Fruit fly (Drosophila melanogaster) whole organism, prepupa: ENCODE data around the gene CG33170.

ENCODE experiments used
- Blimp-1 ChIP-seq: fragments of 200-800 bp; sonication (Bioruptor generic); optimal IDR thresholded peaks from 3 replicates; lab custom pipeline; 2017; ENCODE audit warnings: missing biosample characterization, missing genetic modification characterization, mild to moderate bottlenecking, moderate library complexity, missing genetic modification reagents
- CG10631 ChIP-seq: fragments of 200-800 bp; sonication (Bioruptor generic); optimal IDR thresholded peaks from 2 replicates; lab custom pipeline; 2016; ENCODE audit warnings: missing biosample characterization, missing genetic modification characterization
- CG10669 ChIP-seq: fragments of 200-800 bp; sonication (Bioruptor generic); optimal IDR thresholded peaks from 3 replicates; lab custom pipeline; 2018; ENCODE audit warnings: missing biosample characterization, mild to moderate bottlenecking, missing genetic modification characterization, moderate library complexity
- CG11762 ChIP-seq: fragments of 200-800 bp; sonication (Bioruptor generic); optimal IDR thresholded peaks from 3 replicates; lab custom pipeline; 2016; ENCODE audit warnings: missing biosample characterization, missing genetic modification characterization; ENCODE audit not compliant: insufficient read depth
- CG11902 ChIP-seq: fragments of 200-800 bp; sonication (Bioruptor generic); optimal IDR thresholded peaks from 3 replicates; lab custom pipeline; 2016; ENCODE audit warnings: missing biosample characterization, missing genetic modification characterization
- CG15336 ChIP-seq: fragments of 200-800 bp; sonication (Bioruptor generic); IDR thresholded peaks from 2 replicates; pipeline ENCODE4 v1.3.6; 2022; ENCODE audit warnings: missing biosample characterization, missing genetic modification characterization
- CG1621 ChIP-seq: fragments of 200-800 bp; sonication (Bioruptor generic); optimal IDR thresholded peaks from 3 replicates; lab custom pipeline; 2018; ENCODE audit warnings: missing biosample characterization, mild to moderate bottlenecking, missing genetic modification characterization
- CG16779 ChIP-seq: fragments of 200-800 bp; sonication (Bioruptor generic); optimal IDR thresholded peaks from 3 replicates; lab custom pipeline; 2017; ENCODE audit warnings: missing biosample characterization, mild to moderate bottlenecking, missing genetic modification characterization
- CG3032 ChIP-seq: fragments of 200-800 bp; optimal IDR thresholded peaks from 2 replicates; lab custom pipeline; 2019; ENCODE audit warnings: missing biosample characterization, mild to moderate bottlenecking, missing genetic modification characterization, moderate library complexity
- CG31627 ChIP-seq: fragments of 200-800 bp; sonication (Bioruptor generic); optimal IDR thresholded peaks from 3 replicates; lab custom pipeline; 2016; ENCODE audit warnings: missing biosample characterization, missing genetic modification characterization
- CG32006 ChIP-seq: fragments of 200-800 bp; sonication (Bioruptor generic); optimal IDR thresholded peaks from 3 replicates; lab custom pipeline; 2017; ENCODE audit warnings: missing biosample characterization, mild to moderate bottlenecking, missing genetic modification characterization
- CG34406 ChIP-seq: fragments of 200-800 bp; sonication (Bioruptor generic); optimal IDR thresholded peaks from 3 replicates; lab custom pipeline; 2016; ENCODE audit warnings: missing biosample characterization, missing genetic modification characterization
- CG3919 ChIP-seq: fragments of 200-800 bp; sonication (Bioruptor generic); optimal IDR thresholded peaks from 3 replicates; lab custom pipeline; 2016; ENCODE audit warnings: missing biosample characterization, missing genetic modification characterization
- CG4318 ChIP-seq: fragments of 200-800 bp; sonication (Bioruptor generic); optimal IDR thresholded peaks from 3 replicates; lab custom pipeline; 2017; ENCODE audit warnings: missing biosample characterization, mild to moderate bottlenecking, missing genetic modification characterization
- CG6276 ChIP-seq: fragments of 200-800 bp; sonication (Bioruptor generic); optimal IDR thresholded peaks from 2 replicates; lab custom pipeline; 2017; ENCODE audit warnings: missing biosample characterization, mild to moderate bottlenecking, missing genetic modification characterization
- CG6792 ChIP-seq: fragments of 200-800 bp; sonication (Bioruptor generic); optimal IDR thresholded peaks from 3 replicates; lab custom pipeline; 2016; ENCODE audit warnings: missing biosample characterization, missing genetic modification characterization
- CG6808 ChIP-seq: fragments of 200-800 bp; sonication (Bioruptor generic); optimal IDR thresholded peaks from 3 replicates; lab custom pipeline; 2017; ENCODE audit warnings: missing biosample characterization, missing genetic modification characterization, mild to moderate bottlenecking, moderate library complexity, missing genetic modification reagents
- CG6854 ChIP-seq: fragments of 200-800 bp; sonication (Bioruptor generic); optimal IDR thresholded peaks from 2 replicates; lab custom pipeline; 2017; ENCODE audit warnings: missing biosample characterization, mild to moderate bottlenecking, missing genetic modification characterization
- CG7368 ChIP-seq: fragments of 200-800 bp; sonication (Bioruptor generic); optimal IDR thresholded peaks from 3 replicates; lab custom pipeline; 2016; ENCODE audit warnings: missing biosample characterization, missing genetic modification characterization
- CG8119 ChIP-seq: fragments of 200-800 bp; sonication (Bioruptor generic); IDR thresholded peaks from 3 replicates; pipeline ENCODE4 v1.3.6; 2022; ENCODE audit warnings: missing biosample characterization, missing genetic modification characterization
- CG8319 ChIP-seq: fragments of 200-800 bp; sonication (Bioruptor generic); optimal IDR thresholded peaks from 3 replicates; lab custom pipeline; 2016; ENCODE audit warnings: missing biosample characterization, missing genetic modification characterization
- CG8632 ChIP-seq: fragments of 200-800 bp; sonication (Bioruptor generic); optimal IDR thresholded peaks from 3 replicates; lab custom pipeline; 2016; ENCODE audit warnings: missing biosample characterization, missing genetic modification characterization
- CG9139 ChIP-seq: fragments of 200-800 bp; sonication (Bioruptor generic); optimal IDR thresholded peaks from 3 replicates; lab custom pipeline; 2017; ENCODE audit warnings: missing biosample characterization, mild to moderate bottlenecking, missing genetic modification characterization
- Eip75B ChIP-seq: fragments of 200-800 bp; sonication (Bioruptor generic); optimal IDR thresholded peaks from 3 replicates; lab custom pipeline; 2016; ENCODE audit warnings: missing biosample characterization, missing genetic modification characterization
- Eip78C ChIP-seq: fragments of 200-800 bp; sonication (Bioruptor generic); peaks from one replicate; lab custom pipeline; 2016; ENCODE audit warnings: missing biosample characterization, missing genetic modification characterization
- Eip93F ChIP-seq: fragments of 200-800 bp; sonication (Bioruptor generic); optimal IDR thresholded peaks from 2 replicates; lab custom pipeline; 2016; ENCODE audit warnings: missing biosample characterization, mild to moderate bottlenecking, missing genetic modification characterization
- Ets21C ChIP-seq: fragments of 200-800 bp; sonication (Bioruptor generic); optimal IDR thresholded peaks from 3 replicates; lab custom pipeline; 2016; ENCODE audit warnings: missing biosample characterization, missing genetic modification characterization
- Hr38 ChIP-seq: sonication (Bioruptor generic); optimal IDR thresholded peaks from 2 replicates; lab custom pipeline; 2016; ENCODE audit warnings: missing biosample characterization, missing genetic modification characterization
- Hr39 ChIP-seq: fragments of 200-800 bp; sonication (Bioruptor generic); optimal IDR thresholded peaks from 2 replicates; lab custom pipeline; 2016; ENCODE audit warnings: missing biosample characterization, missing genetic modification characterization
- Hr4 ChIP-seq: fragments of 200-800 bp; sonication (Bioruptor generic); optimal IDR thresholded peaks from 3 replicates; lab custom pipeline; 2016; ENCODE audit warnings: missing biosample characterization, missing genetic modification characterization
- Lpt ChIP-seq: fragments of 200-800 bp; sonication (Bioruptor generic); optimal IDR thresholded peaks from 3 replicates; lab custom pipeline; 2016; ENCODE audit warnings: missing biosample characterization, missing genetic modification characterization
- Met ChIP-seq: fragments of 200-800 bp; sonication (Bioruptor generic); optimal IDR thresholded peaks from 3 replicates; lab custom pipeline; 2016; ENCODE audit warnings: missing biosample characterization, missing genetic modification characterization
- OdsH ChIP-seq: fragments of 200-800 bp; sonication (Bioruptor generic); optimal IDR thresholded peaks from 3 replicates; lab custom pipeline; 2016; ENCODE audit warnings: missing biosample characterization, missing genetic modification characterization
- Smox ChIP-seq: fragments of 200-800 bp; sonication (Bioruptor generic); optimal IDR thresholded peaks from 3 replicates; lab custom pipeline; 2016; ENCODE audit warnings: missing biosample characterization, missing genetic modification characterization
- Sox102F ChIP-seq: fragments of 200-800 bp; sonication (Bioruptor generic); optimal IDR thresholded peaks from 2 replicates; lab custom pipeline; 2016; ENCODE audit warnings: missing biosample characterization, mild to moderate bottlenecking, missing genetic modification characterization
- Sox15 ChIP-seq: fragments of 200-800 bp; sonication (Bioruptor generic); optimal IDR thresholded peaks from 3 replicates; lab custom pipeline; 2016; ENCODE audit warnings: missing biosample characterization, missing genetic modification characterization
- achi ChIP-seq: fragments of 200-800 bp; sonication (Bioruptor generic); optimal IDR thresholded peaks from 3 replicates; lab custom pipeline; 2016; ENCODE audit warnings: missing biosample characterization, missing genetic modification characterization
- acj6 ChIP-seq: fragments of 200-800 bp; sonication (Bioruptor generic); optimal IDR thresholded peaks from 3 replicates; lab custom pipeline; 2016; ENCODE audit warnings: missing biosample characterization, missing genetic modification characterization
- cyc ChIP-seq: fragments of 200-800 bp; sonication (Bioruptor generic); optimal IDR thresholded peaks from 3 replicates; lab custom pipeline; 2016; ENCODE audit warnings: missing biosample characterization, missing genetic modification characterization
- dsx ChIP-seq: fragments of 200-800 bp; optimal IDR thresholded peaks from 3 replicates; lab custom pipeline; 2019; ENCODE audit warnings: missing biosample characterization, mild to moderate bottlenecking, missing genetic modification characterization, moderate library complexity; ENCODE audit not compliant: poor library complexity, severe bottlenecking
- fd59A ChIP-seq: fragments of 200-800 bp; sonication (Bioruptor generic); optimal IDR thresholded peaks from 2 replicates; lab custom pipeline; 2017; ENCODE audit warnings: missing biosample characterization, mild to moderate bottlenecking, missing genetic modification characterization, missing genetic modification reagents
- net ChIP-seq: fragments of 200-800 bp; sonication (Bioruptor generic); optimal IDR thresholded peaks from 3 replicates; lab custom pipeline; 2016; ENCODE audit warnings: missing biosample characterization, missing genetic modification characterization
- pdm3 ChIP-seq: fragments of 200-800 bp; sonication (Bioruptor generic); optimal IDR thresholded peaks from 3 replicates; lab custom pipeline; 2016; ENCODE audit warnings: missing biosample characterization, missing genetic modification characterization
- salr ChIP-seq, 2 experiments: fragments of 200-800 bp; sonication (Bioruptor generic); optimal IDR thresholded peaks; 3 replicates each; lab custom pipeline; 2016 to 2018; ENCODE audit warnings: missing biosample characterization in 2 of 2, missing genetic modification characterization in 2 of 2, mild to moderate bottlenecking in 1 of 2
- spab ChIP-seq: fragments of 200-800 bp; sonication (Bioruptor generic); optimal IDR thresholded peaks from 2 replicates; lab custom pipeline; 2017; ENCODE audit warnings: missing biosample characterization, mild to moderate bottlenecking, missing genetic modification characterization, missing genetic modification reagents
- ss ChIP-seq, 2 experiments: fragments of 200-800 bp; sonication (Bioruptor generic); optimal IDR thresholded peaks; 2 replicates in 1 of 2; 3 replicates in 1 of 2; lab custom pipeline; 2017 to 2018; ENCODE audit warnings: mild to moderate bottlenecking in 2 of 2, missing biosample characterization in 2 of 2, missing genetic modification characterization in 2 of 2, moderate library complexity in 1 of 2
- svp ChIP-seq: fragments of 200-800 bp; sonication (Bioruptor generic); peaks from one replicate; lab custom pipeline; 2016; ENCODE audit warnings: missing biosample characterization, missing genetic modification characterization
- topi ChIP-seq: fragments of 200-800 bp; sonication (Bioruptor generic); optimal IDR thresholded peaks from 3 replicates; lab custom pipeline; 2016; ENCODE audit warnings: missing biosample characterization, missing genetic modification characterization

CG33170 gene

dm6 chr3L:22824668-22825192 lies 39.7 kb upstream of the CG33170 start (continued):
- TF ChIP-seq CG32006 (GFP tag; lab: Kevin White, UChicago) (peak; percentile 31), CG4318 (GFP tag; lab: Kevin White, UChicago) (no peak), CG6854 (GFP tag; lab: Kevin White, UChicago) (peak; percentile 60), CG6808 (peak; percentile 22), Hr39 (GFP tag; lab: Kevin White, UChicago) (no peak), OdsH (GFP tag; lab: Kevin White, UChicago) (no peak), CG7368 (no peak), Sox15 (no peak), CG3032 (no peak), CG11902 (no peak), Eip78C (GFP tag; lab: Kevin White, UChicago) (peak; percentile 81), CG15336 (GFP tag; lab: Robert Waterston, UW) (peak; percentile 68), salr (GFP tag; optimal IDR thresholded peaks at IDR 0.05; lab: Kevin White, UChicago) (no peak), CG10669 (GFP tag; lab: Kevin White, UChicago) (no peak), Met (GFP tag; lab: Kevin White, UChicago) (peak; percentile 41), ss (GFP tag; optimal IDR thresholded peaks at IDR 0.05; lab: Kevin White, UChicago) (peak; percentile 40 to 55), CG31627 (GFP tag; lab: Kevin White, UChicago) (no peak), Eip93F (GFP tag; lab: Kevin White, UChicago) (no peak), fd59A (GFP tag; lab: Kevin White, UChicago) (no peak), Ets21C (GFP tag; lab: Kevin White, UChicago) (no peak), CG8632 (GFP tag; lab: Kevin White, UChicago) (peak; percentile 7), net (GFP tag; lab: Kevin White, UChicago) (peak; percentile 58), CG9139 (GFP tag; lab: Kevin White, UChicago) (peak; percentile 67), CG10631 (GFP tag; lab: Kevin White, UChicago) (no peak), CG8319 (no peak), CG8119 (GFP tag; lab: Robert Waterston, UW) (0 out of 3 replicates have a peak, but pooled peaks have one; percentile 48), Hr38 (GFP tag; lab: Kevin White, UChicago) (no peak), svp (GFP tag; lab: Kevin White, UChicago) (no peak), Blimp-1 (GFP tag; lab: Kevin White, UChicago) (peak; percentile 0), CG11762 (GFP tag; lab: Kevin White, UChicago) (no peak), Lpt (GFP tag; lab: Kevin White, UChicago) (peak; percentile 72), pdm3 (peak; percentile 12), topi (GFP tag; lab: Kevin White, UChicago) (no peak), Hr4 (GFP tag; lab: Kevin White, UChicago) (no peak), Smox (GFP tag; lab: Kevin White, UChicago) (no peak)

- peak; percentile 44 for TF ChIP-seq CG6276 (GFP tag; lab: Kevin White, UChicago)
- TF ChIP-seq cyc (GFP tag; lab: Kevin White, UChicago) = no peak
- TF ChIP-seq CG32006 (GFP tag; lab: Kevin White, UChicago) = no peak
- TF ChIP-seq CG8119 (GFP tag; lab: Robert Waterston, UW) = no peak
- TF ChIP-seq CG6808 = peak; percentile 39
- TF ChIP-seq acj6 (GFP tag; lab: Kevin White, UChicago) = no peak
- TF ChIP-seq achi (GFP tag; lab: Kevin White, UChicago) = no peak
- TF ChIP-seq CG34406 (GFP tag; lab: Kevin White, UChicago) = no peak
- TF ChIP-seq CG11902 = no peak
- TF ChIP-seq CG10631 (GFP tag; lab: Kevin White, UChicago) = no peak
- TF ChIP-seq CG11762 (GFP tag; lab: Kevin White, UChicago) = no peak
- peak; percentile 8 for TF ChIP-seq Met (GFP tag; lab: Kevin White, UChicago)
- no peak for TF ChIP-seq fd59A (GFP tag; lab: Kevin White, UChicago)
- peak; percentile 20 for TF ChIP-seq CG1621 (tag; lab: Kevin White, UChicago)
- no peak for TF ChIP-seq pdm3
- no peak for TF ChIP-seq topi (GFP tag; lab: Kevin White, UChicago)
- TF ChIP-seq CG8632 (GFP tag; lab: Kevin White, UChicago) = no peak
- TF ChIP-seq CG3032 = no peak
- TF ChIP-seq Sox102F (GFP tag; lab: Kevin White, UChicago) = no peak
- no peak for TF ChIP-seq Hr38 (GFP tag; lab: Kevin White, UChicago)
- no peak for TF ChIP-seq CG3919 (GFP tag; lab: Kevin White, UChicago)
- no peak for TF ChIP-seq net (GFP tag; lab: Kevin White, UChicago)
- TF ChIP-seq CG16779 = no peak
- TF ChIP-seq ss (GFP tag; optimal IDR thresholded peaks at IDR 0.05; lab: Kevin White, UChicago) = peak in 1 of 2 experiments; percentile 66
- TF ChIP-seq CG10669 (GFP tag; lab: Kevin White, UChicago) = peak; percentile 48
- peak; percentile 16 for TF ChIP-seq dsx (GFP tag; lab: Kevin White, UChicago)
- no peak for TF ChIP-seq Eip75B (GFP tag; lab: Kevin White, UChicago)
- no peak for TF ChIP-seq CG6792 (GFP tag; lab: Kevin White, UChicago)
- TF ChIP-seq Lpt (GFP tag; lab: Kevin White, UChicago) = no peak
- peak; percentile 6 for TF ChIP-seq spab
These were observed 38.2 kb upstream of the CG33170 start for dm6 chr3L:22826236-22826635.
